Worm (Caenorhabditis elegans): ENCODE results near the gene C06E7.4.

The C06E7.4 gene

ce11 chrIV:5803510-5804013 lies 56.2 kb downstream of the C06E7.4 start:
- TF ChIP-seq efl-1 (optimal IDR thresholded peaks at IDR 0.05) (no peak), efl-1 (GFP tag; optimal IDR thresholded peaks at IDR 0.05 in 1 of 2) (peak in 1 of 2 experiments; percentile 27), unc-62 (GFP tag; optimal IDR thresholded peaks at IDR 0.05) (no peak), ceh-63 (GFP tag; optimal IDR thresholded peaks at IDR 0.05) (peak; percentile 64), dsc-1 (tag; optimal IDR thresholded peaks at IDR 0.05) (peak; percentile 91)

All from whole organism, L1 larva.